Fruit fly (Drosophila melanogaster): ENCODE measurements around the gene Gyc89Db.
A peak's percentile ranks its signal among the peaks of the same experiment; 100 is the strongest.

Gene Gyc89Db

dm6 chr3R:16510128-16510527, 33.2 kb downstream of the Gyc89Db start:
- TF ChIP-seq zf30C (GFP tag; optimal IDR thresholded peaks at IDR 0.05) (peak; percentile 41), Asciz (GFP tag; optimal IDR thresholded peaks at IDR 0.05) (peak; percentile 24), CG8359 (GFP tag; optimal IDR thresholded peaks at IDR 0.05; ENCODE audit: borderline replicate concordance) (no peak), Med (GFP tag) (peak; percentile 54), ttk (GFP tag; IDR thresholded peaks at IDR 0.05) (no peak), da (GFP tag; optimal IDR thresholded peaks at IDR 0.05) (no peak), CG18619 (GFP tag; optimal IDR thresholded peaks at IDR 0.05) (no peak), en (GFP tag; optimal IDR thresholded peaks at IDR 0.05) (no peak), eve (GFP tag; optimal IDR thresholded peaks at IDR 0.05) (peak in 1 of 2 experiments; percentile 67), CG10431 (GFP tag; optimal IDR thresholded peaks at IDR 0.05) (no peak), Myb (GFP tag; optimal IDR thresholded peaks at IDR 0.05) (no peak), kni (GFP tag; optimal IDR thresholded peaks at IDR 0.05) (no peak), CG4730 (GFP tag; IDR thresholded peaks at IDR 0.05) (no peak), Sox100B (GFP tag; optimal IDR thresholded peaks at IDR 0.05) (peak; percentile 37), Gsc (GFP tag; IDR thresholded peaks at IDR 0.05) (no peak), corto (GFP tag; optimal IDR thresholded peaks at IDR 0.05) (no peak), CG18599 (GFP tag; optimal IDR thresholded peaks at IDR 0.05) (peak; percentile 44), Dip2 (GFP tag; IDR thresholded peaks at IDR 0.05) (no peak), HLH54F (GFP tag; optimal IDR thresholded peaks at IDR 0.05) (no peak), Dip3 (GFP tag; optimal IDR thresholded peaks at IDR 0.05) (no peak), Mes4 (GFP tag; optimal IDR thresholded peaks at IDR 0.05) (no peak), pfk (GFP tag; optimal IDR thresholded peaks at IDR 0.05) (no peak), her (GFP tag; optimal IDR thresholded peaks at IDR 0.05) (no peak), CG14014 (GFP tag; IDR thresholded peaks at IDR 0.05) (no peak), Nf-YA (GFP tag; IDR thresholded peaks at IDR 0.05) (no peak), Drgx (GFP tag; IDR thresholded peaks at IDR 0.05) (no peak), CG11247 (GFP tag; IDR thresholded peaks at IDR 0.05) (no peak), pum (GFP tag; optimal IDR thresholded peaks at IDR 0.05) (no peak), CG8924 (tag; optimal IDR thresholded peaks at IDR 0.05) (peak; percentile 60), CG30431 (GFP tag; optimal IDR thresholded peaks at IDR 0.05) (no peak), btn (GFP tag; optimal IDR thresholded peaks at IDR 0.05) (no peak), fd102C (GFP tag; optimal IDR thresholded peaks at IDR 0.05) (no peak), CG10147 (GFP tag; optimal IDR thresholded peaks at IDR 0.05) (peak; percentile 18), pzg (GFP tag; optimal IDR thresholded peaks at IDR 0.05) (no peak), CG14050 (GFP tag; IDR thresholded peaks at IDR 0.05) (no peak), amos (GFP tag; IDR thresholded peaks at IDR 0.05; ENCODE audit: partially characterized antibody) (no peak), sr (GFP tag; IDR thresholded peaks at IDR 0.05) (no peak), CG13775 (GFP tag; optimal IDR thresholded peaks at IDR 0.05) (peak; percentile 11), CG12104 (GFP tag; optimal IDR thresholded peaks at IDR 0.05) (no peak), CG15269 (tag; optimal IDR thresholded peaks at IDR 0.05) (peak; percentile 30), toy (GFP tag; IDR thresholded peaks at IDR 0.05) (no peak), vnd (GFP tag; IDR thresholded peaks at IDR 0.05; ENCODE audit: partially characterized antibody) (no peak), mld (GFP tag; IDR thresholded peaks at IDR 0.05; ENCODE audit: partially characterized antibody) (no peak), CG34422 (GFP tag; IDR thresholded peaks at IDR 0.05) (no peak), nerfin-1 (tag; optimal IDR thresholded peaks at IDR 0.05) (peak; percentile 30), Dad (GFP tag; optimal IDR thresholded peaks at IDR 0.05) (no peak), klu (GFP tag; IDR thresholded peaks at IDR 0.05) (no peak), wor (GFP tag; IDR thresholded peaks at IDR 0.05) (no peak), Rfx (GFP tag; IDR thresholded peaks at IDR 0.05) (no peak), odd (GFP tag; optimal IDR thresholded peaks at IDR 0.05) (no peak), Blimp-1 (GFP tag; optimal IDR thresholded peaks at IDR 0.05) (peak; percentile 68), fd96Cb (tag; optimal IDR thresholded peaks at IDR 0.05) (peak; percentile 34)

Measured in whole organism, embryonic.